Fruit fly (Drosophila melanogaster): ENCODE results near the gene ACXC.

The ACXC gene

dm6 chr2L:12912230-12912629 lies at the start of gene ACXC:
ACXC (plus strand) TSS chr2L:12912530.
- TF ChIP-seq pad (GFP tag; optimal IDR thresholded peaks at IDR 0.05) (no peak), CG11617 (GFP tag; optimal IDR thresholded peaks at IDR 0.05) (no peak), Hr96 (GFP tag; optimal IDR thresholded peaks at IDR 0.05) (no peak)

dm6 chr2L:12867482-12867881 lies 44.8 kb upstream of the ACXC start:
- TF ChIP-seq ovo (GFP tag; optimal IDR thresholded peaks at IDR 0.05) (no peak), pad (GFP tag; optimal IDR thresholded peaks at IDR 0.05) (no peak), CG5204 (GFP tag; optimal IDR thresholded peaks at IDR 0.05) (no peak), toe (GFP tag; optimal IDR thresholded peaks at IDR 0.05) (no peak), CG14711 (tag; optimal IDR thresholded peaks at IDR 0.05) (no peak)

- TF ChIP-seq tj (GFP tag; optimal IDR thresholded peaks at IDR 0.05) (no peak), CG14711 (tag; optimal IDR thresholded peaks at IDR 0.05) (no peak), Hr96 (GFP tag; optimal IDR thresholded peaks at IDR 0.05) (no peak)
Measured at dm6 chr2L:12880429-12880828, 31.9 kb upstream of the ACXC start.

dm6 chr2L:12891651-12892050 lies 20.7 kb upstream of the ACXC start:
- TF ChIP-seq ovo (GFP tag; optimal IDR thresholded peaks at IDR 0.05) (no peak), Clk (GFP tag; optimal IDR thresholded peaks at IDR 0.05) (no peak)

- TF ChIP-seq Hr96 (GFP tag; optimal IDR thresholded peaks at IDR 0.05) = no peak
- no peak for TF ChIP-seq tj (GFP tag; optimal IDR thresholded peaks at IDR 0.05)
- no peak for TF ChIP-seq cic (GFP tag; optimal IDR thresholded peaks at IDR 0.05)
- TF ChIP-seq Crg-1 (GFP tag; optimal IDR thresholded peaks at IDR 0.05) = no peak
- TF ChIP-seq CG7101 (tag; optimal IDR thresholded peaks at IDR 0.05) = no peak
- no peak for TF ChIP-seq ovo (GFP tag; optimal IDR thresholded peaks at IDR 0.05)
- no peak for TF ChIP-seq pad (GFP tag; optimal IDR thresholded peaks at IDR 0.05)
Measured at dm6 chr2L:12916514-12916913, 4.2 kb downstream of the ACXC start, which contains the start of gene ACXB. ACXB (plus strand) TSS chr2L:12916814.

- no peak for TF ChIP-seq pad (GFP tag; optimal IDR thresholded peaks at IDR 0.05)
- no peak for TF ChIP-seq CG7045 (GFP tag; optimal IDR thresholded peaks at IDR 0.05)
- TF ChIP-seq CG11617 (GFP tag; optimal IDR thresholded peaks at IDR 0.05) = no peak
- no peak for TF ChIP-seq Crg-1 (GFP tag; optimal IDR thresholded peaks at IDR 0.05)
- TF ChIP-seq CG1620 (GFP tag; optimal IDR thresholded peaks at IDR 0.05) = no peak
- TF ChIP-seq cic (GFP tag; optimal IDR thresholded peaks at IDR 0.05) = no peak
- TF ChIP-seq kay (GFP tag; ENCODE audit: borderline replicate concordance) = no peak
- TF ChIP-seq ovo (GFP tag; optimal IDR thresholded peaks at IDR 0.05) = no peak
- TF ChIP-seq tj (GFP tag; optimal IDR thresholded peaks at IDR 0.05) = no peak
- no peak for TF ChIP-seq CG12768 (GFP tag; optimal IDR thresholded peaks at IDR 0.05)
- no peak for TF ChIP-seq Clk (GFP tag; optimal IDR thresholded peaks at IDR 0.05)
- no peak for TF ChIP-seq Hr96 (GFP tag; optimal IDR thresholded peaks at IDR 0.05)
- TF ChIP-seq CG5204 (GFP tag; optimal IDR thresholded peaks at IDR 0.05) = no peak
- TF ChIP-seq bab1 (GFP tag; optimal IDR thresholded peaks at IDR 0.05) = no peak
- TF ChIP-seq Mnt (GFP tag; optimal IDR thresholded peaks at IDR 0.05) = no peak
- TF ChIP-seq CG14711 (tag; optimal IDR thresholded peaks at IDR 0.05) = no peak
- TF ChIP-seq toe (GFP tag; optimal IDR thresholded peaks at IDR 0.05) = no peak
Measured at dm6 chr2L:12920791-12921190, 8.5 kb downstream of the ACXC start, which contains the start of gene ACXA. ACXA (plus strand) TSS chr2L:12921091.

- TF ChIP-seq ovo (GFP tag; optimal IDR thresholded peaks at IDR 0.05) = no peak
- TF ChIP-seq Mnt (GFP tag; optimal IDR thresholded peaks at IDR 0.05) = no peak
- no peak for TF ChIP-seq bab1 (GFP tag; optimal IDR thresholded peaks at IDR 0.05)
- no peak for TF ChIP-seq CG1620 (GFP tag; optimal IDR thresholded peaks at IDR 0.05)
- TF ChIP-seq CG7101 (tag; optimal IDR thresholded peaks at IDR 0.05) = no peak
- no peak for TF ChIP-seq CG12768 (GFP tag; optimal IDR thresholded peaks at IDR 0.05)
- TF ChIP-seq CG14711 (tag; optimal IDR thresholded peaks at IDR 0.05) = no peak
Measured at dm6 chr2L:12925311-12925710, 13.0 kb downstream of the ACXC start, which contains the start of gene ACXE. ACXE (plus strand) TSS chr2L:12925611.

dm6 chr2L:12932996-12933395 lies 20.7 kb downstream of the ACXC start:
- TF ChIP-seq Mnt (GFP tag; optimal IDR thresholded peaks at IDR 0.05) = no peak

dm6 chr2L:12950682-12951081 lies 38.4 kb downstream of the ACXC start:
- TF ChIP-seq CG33017 (tag; optimal IDR thresholded peaks at IDR 0.05) = no peak
- TF ChIP-seq pad (GFP tag; optimal IDR thresholded peaks at IDR 0.05) = no peak
- TF ChIP-seq CG7045 (GFP tag; optimal IDR thresholded peaks at IDR 0.05) = no peak

All from whole organism, adult.